Worm (Caenorhabditis elegans) whole organism, late embryonic: ENCODE measurements around the gene C10A4.4.
"Not testable (repeated sequence)": the region's sequence is repeated elsewhere in the genome, so short reads cannot be mapped to it uniquely, and the experiment has no call there.

Source experiments
- C38D4.7 ChIP-seq: fragments of 200-800 bp; sonication (Bioruptor generic); optimal IDR thresholded peaks from 2 replicates; lab custom pipeline; 2018; ENCODE audit warnings: mild to moderate bottlenecking, missing genetic modification characterization, moderate library complexity, missing compliant biosample characterization
- F13H6.1 ChIP-seq: sonication (generic microtip); optimal IDR thresholded peaks from 2 replicates; lab custom pipeline; 2016; ENCODE audit warnings: missing genetic modification characterization, missing compliant biosample characterization
- K09A11.1 ChIP-seq: sonication (generic microtip); optimal IDR thresholded peaks from 2 replicates; lab custom pipeline; 2017; ENCODE audit warnings: antibody characterized with exemption, mild to moderate bottlenecking, missing genetic modification characterization, missing compliant biosample characterization; ENCODE audit not compliant: insufficient read depth
- Y22D7AL.16 ChIP-seq: sonication (generic microtip); optimal IDR thresholded peaks from 2 replicates; lab custom pipeline; 2016; ENCODE audit warnings: missing genetic modification characterization, missing compliant biosample characterization
- ceh-18 ChIP-seq: sonication (generic microtip); optimal IDR thresholded peaks from 2 replicates; lab custom pipeline; 2016; ENCODE audit warnings: missing genetic modification characterization, missing compliant biosample characterization
- ceh-19 ChIP-seq: fragments of 200-800 bp; sonication (Bioruptor generic); optimal IDR thresholded peaks from 2 replicates; lab custom pipeline; 2018; ENCODE audit warnings: mild to moderate bottlenecking, missing genetic modification characterization, missing compliant biosample characterization
- ceh-22 ChIP-seq: sonication (generic microtip); optimal IDR thresholded peaks from 2 replicates; lab custom pipeline; 2017; ENCODE audit warnings: missing biosample characterization, missing genetic modification characterization
- ceh-30 ChIP-seq: fragments of 150-350 bp; optimal IDR thresholded peaks from 2 replicates; lab custom pipeline; 2014; ENCODE audit warnings: missing biosample characterization, missing genetic modification characterization
- ceh-31 ChIP-seq: sonication (generic microtip); optimal IDR thresholded peaks from 2 replicates; lab custom pipeline; 2016; ENCODE audit warnings: missing genetic modification characterization, missing compliant biosample characterization
- ceh-34 ChIP-seq: sonication (generic microtip); optimal IDR thresholded peaks from 2 replicates; lab custom pipeline; 2016; ENCODE audit warnings: mild to moderate bottlenecking, missing genetic modification characterization, missing compliant biosample characterization
- ceh-9 ChIP-seq: sonication (generic microtip); optimal IDR thresholded peaks from 2 replicates; lab custom pipeline; 2016; ENCODE audit warnings: mild to moderate bottlenecking, missing genetic modification characterization, inconsistent platforms, missing compliant biosample characterization
- che-1 ChIP-seq: sonication (generic microtip); optimal IDR thresholded peaks from 2 replicates; lab custom pipeline; 2016; ENCODE audit warnings: mild to moderate bottlenecking, missing genetic modification characterization, missing compliant biosample characterization
- dmd-4 ChIP-seq: sonication (generic microtip); optimal IDR thresholded peaks from 2 replicates; lab custom pipeline; 2016; ENCODE audit warnings: borderline replicate concordance, missing genetic modification characterization, missing compliant biosample characterization
- elt-2 ChIP-seq: sonication (generic microtip); optimal IDR thresholded peaks from 2 replicates; lab custom pipeline; 2016; ENCODE audit warnings: missing genetic modification reagents, missing genetic modification characterization, missing compliant biosample characterization
- elt-4 ChIP-seq: sonication (generic microtip); optimal IDR thresholded peaks from 2 replicates; lab custom pipeline; 2016; ENCODE audit warnings: missing genetic modification characterization, missing compliant biosample characterization
- ets-4 ChIP-seq: sonication (generic microtip); optimal IDR thresholded peaks from 2 replicates; lab custom pipeline; 2016; ENCODE audit warnings: missing genetic modification characterization, missing compliant biosample characterization
- eyg-1 ChIP-seq: sonication (generic microtip); optimal IDR thresholded peaks from 2 replicates; lab custom pipeline; 2016; ENCODE audit warnings: missing genotype, missing genetic modification characterization, missing compliant biosample characterization
- fax-1 ChIP-seq: sonication (generic microtip); optimal IDR thresholded peaks from 2 replicates; lab custom pipeline; 2016; ENCODE audit warnings: missing genotype, missing genetic modification characterization, missing compliant biosample characterization
- fkh-10 ChIP-seq: fragments of 150-350 bp; optimal IDR thresholded peaks from 2 replicates; lab custom pipeline; 2014; ENCODE audit warnings: missing biosample characterization, missing genetic modification reagents, missing genetic modification characterization
- gmeb-2 ChIP-seq: sonication (generic microtip); optimal IDR thresholded peaks from 2 replicates; lab custom pipeline; 2016; ENCODE audit warnings: missing genetic modification characterization, inconsistent platforms, missing compliant biosample characterization
- hlh-13 ChIP-seq: fragments of 200-800 bp; sonication (Bioruptor generic); optimal IDR thresholded peaks from 2 replicates; lab custom pipeline; 2018; ENCODE audit warnings: mild to moderate bottlenecking, missing genetic modification characterization, missing compliant biosample characterization
- hlh-15 ChIP-seq: sonication (generic microtip); optimal IDR thresholded peaks from 2 replicates; lab custom pipeline; 2016; ENCODE audit warnings: missing genetic modification characterization, missing compliant biosample characterization
- hlh-30 ChIP-seq: sonication (generic microtip); optimal IDR thresholded peaks from 2 replicates; lab custom pipeline; 2017; ENCODE audit warnings: antibody characterized with exemption, missing genetic modification characterization, missing compliant biosample characterization; ENCODE audit not compliant: insufficient read depth
- hlh-6 ChIP-seq: sonication (generic microtip); optimal IDR thresholded peaks from 2 replicates; lab custom pipeline; 2016; ENCODE audit warnings: missing genotype, missing genetic modification characterization, missing compliant biosample characterization
- lim-6 ChIP-seq: sonication (generic microtip); optimal IDR thresholded peaks from 2 replicates; lab custom pipeline; 2016; ENCODE audit warnings: missing genetic modification characterization, missing compliant biosample characterization
- pha-2 ChIP-seq: sonication (generic microtip); optimal IDR thresholded peaks from 2 replicates; lab custom pipeline; 2017; ENCODE audit warnings: mild to moderate bottlenecking, missing genetic modification characterization, missing compliant biosample characterization
- pha-4 ChIP-seq: fragments of 150-350 bp; optimal IDR thresholded peaks from 2 replicates; lab custom pipeline; 2018; ENCODE audit warnings: missing biosample characterization, missing genetic modification reagents, missing genetic modification characterization
- pqm-1 ChIP-seq: sonication (generic microtip); optimal IDR thresholded peaks from 2 replicates; lab custom pipeline; 2016; ENCODE audit warnings: missing genetic modification characterization, missing compliant biosample characterization
- pros-1 ChIP-seq: fragments of 150-350 bp; optimal IDR thresholded peaks from 2 replicates; lab custom pipeline; 2014; ENCODE audit warnings: missing biosample characterization, missing genetic modification reagents, missing genetic modification characterization
- ref-2 ChIP-seq: sonication (generic microtip); optimal IDR thresholded peaks from 2 replicates; lab custom pipeline; 2016; ENCODE audit warnings: missing genetic modification characterization, missing compliant biosample characterization
- rnt-1 ChIP-seq: sonication (generic microtip); optimal IDR thresholded peaks from 2 replicates; lab custom pipeline; 2016; ENCODE audit warnings: missing genetic modification characterization, missing compliant biosample characterization
- sdc-2 ChIP-seq: sonication (generic microtip); optimal IDR thresholded peaks from 2 replicates; lab custom pipeline; 2016; ENCODE audit warnings: missing genotype, missing genetic modification characterization, missing compliant biosample characterization
- syd-9 ChIP-seq: sonication (generic microtip); optimal IDR thresholded peaks from 2 replicates; lab custom pipeline; 2016; ENCODE audit warnings: mild to moderate bottlenecking, missing genetic modification characterization, moderate library complexity, missing compliant biosample characterization
- tbx-2 ChIP-seq: sonication (generic microtip); optimal IDR thresholded peaks from 2 replicates; lab custom pipeline; 2016; ENCODE audit warnings: missing genetic modification characterization, missing compliant biosample characterization
- ttx-3 ChIP-seq: sonication (generic microtip); optimal IDR thresholded peaks from 2 replicates; lab custom pipeline; 2016; ENCODE audit warnings: missing genetic modification reagents, missing genetic modification characterization, missing compliant biosample characterization
- unc-3 ChIP-seq, 2 experiments: fragments of 200-800 bp in 1 of 2; sonication (Bioruptor generic) in 1 of 2; sonication (generic microtip) in 1 of 2; conservative IDR thresholded peaks in 1 of 2; optimal IDR thresholded peaks in 1 of 2; 2 replicates each; pipeline versions ENCODE4 v1.3.6 to Lab custom; 2016 to 2022; ENCODE audit warnings: missing compliant biosample characterization in 2 of 2, missing genetic modification characterization in 2 of 2, missing genetic modification reagents in 1 of 2
- unc-42 ChIP-seq: sonication (generic microtip); optimal IDR thresholded peaks from 2 replicates; lab custom pipeline; 2016; ENCODE audit warnings: missing genotype, missing genetic modification characterization, missing compliant biosample characterization
- unc-55 ChIP-seq: sonication (generic microtip); optimal IDR thresholded peaks from 2 replicates; lab custom pipeline; 2017; ENCODE audit warnings: missing biosample characterization, missing genetic modification reagents, missing genetic modification characterization
- unc-86 ChIP-seq: sonication (generic microtip); optimal IDR thresholded peaks from 2 replicates; lab custom pipeline; 2016; ENCODE audit warnings: missing genetic modification characterization, missing compliant biosample characterization
- zip-5 ChIP-seq: sonication (generic microtip); optimal IDR thresholded peaks from 2 replicates; lab custom pipeline; 2016; ENCODE audit warnings: missing genetic modification characterization, missing compliant biosample characterization

The C10A4.4 gene

ce11 chrX:7400788-7401187, at the start of gene C10A4.4:
C10A4.4 (plus strand) TSS chrX:7401088.
- no peak for TF ChIP-seq Y22D7AL.16
- TF ChIP-seq fkh-10 (GFP tag; lab: Kevin White, UChicago): no peak
- TF ChIP-seq ceh-31 (tag; lab: Kevin White, UChicago): no peak
- no peak for TF ChIP-seq ceh-9

- not testable (repeated sequence) for TF ChIP-seq sdc-2 (tag; lab: Kevin White, UChicago); rnt-1 (tag; lab: Kevin White, UChicago); unc-3 (GFP tag; conservative IDR thresholded peaks at IDR 0.05; lab: Robert Waterston, UW); unc-3 (tag; optimal IDR thresholded peaks at IDR 0.05; lab: Kevin White, UChicago)
Measured at ce11 chrX:7365267-7365666, 35.6 kb upstream of the C10A4.4 start, which contains the start of gene C56G3.2. C56G3.2 (plus strand) TSS chrX:7365567.

- no peak for TF ChIP-seq hlh-15 (tag; lab: Kevin White, UChicago)
- TF ChIP-seq elt-2 (tag; lab: Kevin White, UChicago): no peak
- no peak for TF ChIP-seq ceh-9
- no peak for TF ChIP-seq che-1
- no peak for TF ChIP-seq pha-4 (tag; lab: Kevin White, UChicago)
- TF ChIP-seq ets-4 (tag; lab: Kevin White, UChicago): no peak
- no peak for TF ChIP-seq syd-9 (tag; lab: Kevin White, UChicago)
- no peak for TF ChIP-seq dmd-4 (tag; lab: Kevin White, UChicago)
- no peak for TF ChIP-seq C38D4.7
- TF ChIP-seq ceh-18 (tag; lab: Kevin White, UChicago): no peak
- no peak for TF ChIP-seq unc-55
- no peak for TF ChIP-seq pqm-1 (tag; lab: Kevin White, UChicago)
- no peak for TF ChIP-seq ceh-34
- no peak for TF ChIP-seq tbx-2 (tag; lab: Kevin White, UChicago)
- TF ChIP-seq elt-4: no peak
- TF ChIP-seq ttx-3 (tag; lab: Kevin White, UChicago): no peak
Measured at ce11 chrX:7369770-7370169, 31.1 kb upstream of the C10A4.4 start.

ce11 chrX:7371945-7372344, 28.9 kb upstream of the C10A4.4 start:
- TF ChIP-seq unc-42 (tag; lab: Kevin White, UChicago) (peak; percentile 68), gmeb-2 (tag; lab: Kevin White, UChicago) (no peak)

ce11 chrX:7376941-7377340, 23.9 kb upstream of the C10A4.4 start, which contains the start of gene npr-8:
npr-8 (plus strand) TSS chrX:7377302.
- TF ChIP-seq F13H6.1: no peak
- peak; percentile 5 for TF ChIP-seq unc-42 (tag; lab: Kevin White, UChicago)
- TF ChIP-seq, all 69 proteins: peak for 1

ce11 chrX:7378608-7379007, 22.3 kb upstream of the C10A4.4 start:
- TF ChIP-seq hlh-15 (tag; lab: Kevin White, UChicago) (no peak), lim-6 (tag; lab: Kevin White, UChicago) (no peak)

ce11 chrX:7390270-7390669, 10.6 kb upstream of the C10A4.4 start, which contains the start of gene C10A4.6:
C10A4.6 (plus strand) TSS chrX:7390570.
- no peak for TF ChIP-seq fax-1 (tag; lab: Kevin White, UChicago)
- no peak for TF ChIP-seq pros-1 (tag; lab: Kevin White, UChicago)
- no peak for TF ChIP-seq pha-2
- TF ChIP-seq C38D4.7: no peak
- TF ChIP-seq ref-2 (tag; lab: Kevin White, UChicago): no peak
- no peak for TF ChIP-seq unc-86 (tag; lab: Kevin White, UChicago)
- no peak for TF ChIP-seq ceh-22 (tag; lab: Kevin White, UChicago)
- no peak for TF ChIP-seq unc-3 (GFP tag; conservative IDR thresholded peaks at IDR 0.05; lab: Robert Waterston, UW)
- no peak for TF ChIP-seq unc-3 (tag; optimal IDR thresholded peaks at IDR 0.05; lab: Kevin White, UChicago)
- TF ChIP-seq K09A11.1 (tag; lab: Kevin White, UChicago): no peak
- TF ChIP-seq ceh-19: no peak
- TF ChIP-seq ceh-18 (tag; lab: Kevin White, UChicago): no peak
- no peak for TF ChIP-seq hlh-30 (tag; lab: Kevin White, UChicago)
- no peak for TF ChIP-seq ceh-30
- TF ChIP-seq eyg-1 (tag; lab: Kevin White, UChicago): no peak
- TF ChIP-seq dmd-4 (tag; lab: Kevin White, UChicago): no peak
- no peak for TF ChIP-seq pqm-1 (tag; lab: Kevin White, UChicago)
- no peak for TF ChIP-seq zip-5
- TF ChIP-seq hlh-6 (tag; lab: Kevin White, UChicago): no peak
- no peak for TF ChIP-seq hlh-13 (GFP tag; lab: Kevin White, UChicago)
- TF ChIP-seq, all 69 proteins: peak for 0
